Worm (Caenorhabditis elegans): ENCODE measurements around the gene ttr-12.

Gene ttr-12

DNA sequence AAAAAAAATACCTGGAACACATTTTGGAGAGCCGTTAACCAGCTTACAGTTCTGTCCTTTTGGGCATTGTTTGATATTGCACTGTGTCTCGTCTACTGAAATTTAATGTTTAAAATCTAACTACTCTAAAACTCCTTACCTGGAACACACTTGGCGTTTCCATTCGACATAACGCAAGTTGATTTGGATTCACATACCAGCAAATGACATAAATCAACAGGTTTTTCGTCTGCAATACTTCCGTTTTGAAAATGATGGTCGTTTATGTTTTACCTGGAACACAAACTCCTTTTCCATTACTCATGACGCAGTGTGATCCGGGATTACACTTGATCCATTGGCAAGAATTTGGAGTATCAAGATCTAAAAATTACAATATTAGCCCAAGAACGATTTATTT is 16.7 kb upstream of the ttr-12 start:
- TF ChIP-seq lin-35 (GFP tag; optimal IDR thresholded peaks at IDR 0.05) (no peak), alr-1 (tag; optimal IDR thresholded peaks at IDR 0.05; ENCODE audit: borderline replicate concordance) (no peak), pax-3 (tag; optimal IDR thresholded peaks at IDR 0.05) (no peak), pag-3 (tag; optimal IDR thresholded peaks at IDR 0.05; ENCODE audit: borderline replicate concordance, insufficient read depth) (no peak), C16A3.4 (tag; optimal IDR thresholded peaks at IDR 0.05) (no peak), nhr-90 (tag; optimal IDR thresholded peaks at IDR 0.05; ENCODE audit: poor library complexity) (no peak), mdl-1 (tag; optimal IDR thresholded peaks at IDR 0.05) (no peak), nhr-47 (tag; optimal IDR thresholded peaks at IDR 0.05) (no peak), fkh-8 (tag; optimal IDR thresholded peaks at IDR 0.05) (no peak), elt-3 (tag; optimal IDR thresholded peaks at IDR 0.05) (no peak), ceh-8 (GFP tag; optimal IDR thresholded peaks at IDR 0.05) (no peak)

DNA sequence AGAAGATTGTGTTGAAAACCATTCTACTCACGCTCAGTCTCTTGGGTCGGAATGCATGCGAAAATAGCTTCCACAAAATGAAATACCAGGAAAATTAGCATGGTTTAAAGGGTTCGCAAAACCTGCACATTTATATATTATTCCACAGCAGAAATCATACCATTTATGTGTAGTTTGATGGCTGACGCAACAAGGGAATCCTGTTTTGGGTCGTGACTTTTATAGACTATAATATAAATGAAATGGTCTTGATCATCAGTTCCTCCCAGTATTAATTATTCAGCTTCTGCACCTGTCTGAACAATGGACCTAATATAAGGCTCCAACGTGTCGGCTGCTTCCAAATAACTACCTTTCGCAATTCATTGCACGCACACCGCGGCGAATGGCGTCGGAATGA is 14.5 kb upstream of the ttr-12 start, which contains the start of gene F46B3.8:
Gene F46B3.8 (minus strand): TSS at position 101 of the 400 bp plus-strand sequence.
- TF ChIP-seq ztf-4 (tag; optimal IDR thresholded peaks at IDR 0.05) (no peak), hlh-17 (GFP tag; optimal IDR thresholded peaks at IDR 0.05; ENCODE audit: borderline replicate concordance) (no peak), mef-2 (tag; optimal IDR thresholded peaks at IDR 0.05) (no peak), hpl-2 (GFP tag; optimal IDR thresholded peaks at IDR 0.05) (no peak), efl-1 (optimal IDR thresholded peaks at IDR 0.05) (no peak), efl-1 (GFP tag; optimal IDR thresholded peaks at IDR 0.05 in 1 of 2) (no peak), ceh-63 (GFP tag; optimal IDR thresholded peaks at IDR 0.05) (no peak), nhr-71 (tag; optimal IDR thresholded peaks at IDR 0.05) (no peak), unc-62 (GFP tag; optimal IDR thresholded peaks at IDR 0.05) (no peak), egl-13 (tag; optimal IDR thresholded peaks at IDR 0.05) (no peak), vab-15 (tag; optimal IDR thresholded peaks at IDR 0.05) (no peak), lin-15B (tag; optimal IDR thresholded peaks at IDR 0.05) (no peak), jun-1 (tag; optimal IDR thresholded peaks at IDR 0.05) (no peak), xbp-1 (tag; optimal IDR thresholded peaks at IDR 0.05) (no peak), pqm-1 (tag; optimal IDR thresholded peaks at IDR 0.05) (no peak), nhr-85 (tag) (no peak), lin-39 (tag; optimal IDR thresholded peaks at IDR 0.05) (no peak)

DNA sequence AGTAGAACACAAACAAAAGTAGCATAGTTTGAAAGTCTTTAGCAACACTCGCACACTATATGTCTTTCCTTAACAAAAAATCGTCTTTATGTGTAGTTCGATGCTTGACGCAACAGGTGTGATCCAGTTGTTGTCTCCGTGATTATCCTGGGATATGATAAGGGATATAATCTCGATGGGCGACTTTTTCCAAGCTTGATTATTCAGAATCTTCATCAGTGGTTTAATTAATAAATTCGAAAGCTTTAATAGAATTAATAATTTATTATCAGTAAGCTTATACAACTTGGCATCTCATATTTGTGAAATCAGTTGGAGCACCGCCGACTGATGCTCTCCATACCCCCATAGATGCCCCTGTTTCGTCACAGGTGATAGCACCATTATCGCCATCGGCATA is 10.0 kb upstream of the ttr-12 start, which contains the start of gene F46B3.7:
Gene F46B3.7 (minus strand): TSS at position 101 of the 400 bp plus-strand sequence.
- TF ChIP-seq blmp-1 (tag; optimal IDR thresholded peaks at IDR 0.05) (no peak), zip-4 (GFP tag; optimal IDR thresholded peaks at IDR 0.05) (no peak), sox-4 (tag; optimal IDR thresholded peaks at IDR 0.05) (no peak), unc-130 (tag; optimal IDR thresholded peaks at IDR 0.05) (no peak), aly-2 (tag; optimal IDR thresholded peaks at IDR 0.05) (no peak), pqm-1 (tag; optimal IDR thresholded peaks at IDR 0.05) (no peak), nhr-47 (tag; optimal IDR thresholded peaks at IDR 0.05) (no peak)

DNA sequence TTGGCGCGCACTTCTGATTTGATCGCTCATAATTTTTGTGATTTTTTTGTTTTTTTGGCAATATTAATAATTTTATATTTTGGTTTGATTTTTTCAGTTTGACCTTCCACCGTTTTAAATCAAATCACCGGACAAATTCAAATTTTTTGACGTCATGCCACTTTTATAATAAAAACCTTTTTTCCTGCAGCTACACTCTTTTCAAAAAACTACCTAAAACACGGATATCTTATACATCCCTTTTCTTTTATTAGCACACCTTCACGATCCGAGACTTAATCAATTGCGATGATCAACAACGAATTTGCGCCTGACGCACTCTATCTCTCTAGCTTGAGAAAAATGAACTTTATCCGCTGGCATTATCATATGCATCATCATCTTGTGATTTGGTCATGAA is 906 bp upstream of the ttr-12 start, which contains the start of gene grd-2:
Gene grd-2 (plus strand): TSS at position 301 of the 400 bp plus-strand sequence.
- no peak for TF ChIP-seq egl-27 (tag; optimal IDR thresholded peaks at IDR 0.05)
- TF ChIP-seq vab-15 (tag; optimal IDR thresholded peaks at IDR 0.05): no peak
- no peak for TF ChIP-seq sox-4 (tag; optimal IDR thresholded peaks at IDR 0.05)
- no peak for TF ChIP-seq ztf-4 (tag; optimal IDR thresholded peaks at IDR 0.05)
- TF ChIP-seq swsn-7 (tag; optimal IDR thresholded peaks at IDR 0.05): no peak
- TF ChIP-seq hlh-4 (tag; optimal IDR thresholded peaks at IDR 0.05): no peak
- no peak for TF ChIP-seq tlp-1 (tag; optimal IDR thresholded peaks at IDR 0.05)
